Fruit fly (Drosophila melanogaster): ENCODE data around the gene yip7.

yip7 gene

dm6 chr3L:5992249-5992648 is 42.8 kb upstream of the yip7 start (continued):
- TF ChIP-seq CG7745 (tag; optimal IDR thresholded peaks at IDR 0.05) (no peak), Six4 (GFP tag; optimal IDR thresholded peaks at IDR 0.05) (no peak), CG14710 (tag; optimal IDR thresholded peaks at IDR 0.05) (no peak)

- TF ChIP-seq CG3407 (GFP tag; optimal IDR thresholded peaks at IDR 0.05) (no peak), CG17912 (GFP tag; optimal IDR thresholded peaks at IDR 0.05) (no peak), CG7357 (GFP tag; IDR thresholded peaks at IDR 0.05) (0 out of 3 replicates have a peak, but pooled peaks have one; percentile 39), CG4617 (GFP tag; optimal IDR thresholded peaks at IDR 0.05; ENCODE audit: borderline replicate concordance) (no peak), CG2199 (GFP tag; IDR thresholded peaks at IDR 0.05) (peak; percentile 28; the same call in 1 of the 3 replicates), wdn (GFP tag; IDR thresholded peaks at IDR 0.05) (no peak), Med (GFP tag) (peak; percentile 60), corto (GFP tag; optimal IDR thresholded peaks at IDR 0.05) (no peak), Fer1 (GFP tag; optimal IDR thresholded peaks at IDR 0.05) (no peak), Oli (tag; optimal IDR thresholded peaks at IDR 0.05) (no peak), crc (GFP tag; optimal IDR thresholded peaks at IDR 0.05) (no peak), z (GFP tag; IDR thresholded peaks at IDR 0.05) (peak; percentile 10; the same call in 1 of the 3 replicates), Sin3A (optimal IDR thresholded peaks at IDR 0.05) (no peak), CG2120 (GFP tag; optimal IDR thresholded peaks at IDR 0.05) (no peak), tll (GFP tag; optimal IDR thresholded peaks at IDR 0.05) (peak in 1 of 2 experiments; percentile 17), zfh2 (GFP tag; optimal IDR thresholded peaks at IDR 0.05) (no peak), cad (GFP tag; optimal IDR thresholded peaks at IDR 0.05) (no peak), dimm (GFP tag; IDR thresholded peaks at IDR 0.05) (no peak), ac (GFP tag; optimal IDR thresholded peaks at IDR 0.05) (peak; percentile 75), CG13894 (tag; optimal IDR thresholded peaks at IDR 0.05) (no peak), sim (GFP tag; IDR thresholded peaks at IDR 0.05) (no peak), CG13287 (GFP tag; IDR thresholded peaks at IDR 0.05; ENCODE audit: partially characterized antibody) (no peak), CG1603 (tag; optimal IDR thresholded peaks at IDR 0.05) (peak; percentile 9), zfh1 (GFP tag; IDR thresholded peaks at IDR 0.05) (peak; percentile 26; the same call in 1 of the 3 replicates), cg (GFP tag; optimal IDR thresholded peaks at IDR 0.05) (peak; percentile 23), Hmx (GFP tag; optimal IDR thresholded peaks at IDR 0.05) (no peak), twi (tag; optimal IDR thresholded peaks at IDR 0.05) (peak; percentile 59), CG15696 (tag; optimal IDR thresholded peaks at IDR 0.05) (peak; percentile 17), sens (GFP tag) (peak; percentile 33), tna (GFP tag; IDR thresholded peaks at IDR 0.05; ENCODE audit: partially characterized antibody) (no peak)
Measured at dm6 chr3L:5992916-5993315, 42.1 kb upstream of the yip7 start.

- TF ChIP-seq gcm (GFP tag; optimal IDR thresholded peaks at IDR 0.05) (no peak), CG12744 (GFP tag; optimal IDR thresholded peaks at IDR 0.05) (no peak), sr (GFP tag; IDR thresholded peaks at IDR 0.05) (no peak), eyg (GFP tag; optimal IDR thresholded peaks at IDR 0.05) (no peak), da (GFP tag; optimal IDR thresholded peaks at IDR 0.05) (no peak), CG31388 (GFP tag; optimal IDR thresholded peaks at IDR 0.05) (no peak), CrebB (tag; optimal IDR thresholded peaks at IDR 0.05) (no peak), fu2 (GFP tag; optimal IDR thresholded peaks at IDR 0.05) (no peak), CG2199 (GFP tag; IDR thresholded peaks at IDR 0.05) (no peak), HmgD (GFP tag; optimal IDR thresholded peaks at IDR 0.05) (no peak), CG3847 (GFP tag; IDR thresholded peaks at IDR 0.05) (no peak), MBD-R2 (GFP tag; IDR thresholded peaks at IDR 0.05) (no peak), pnt (GFP tag; optimal IDR thresholded peaks at IDR 0.05) (no peak), CG11093 (GFP tag; IDR thresholded peaks at IDR 0.05) (no peak), Nf-YC (tag; optimal IDR thresholded peaks at IDR 0.05) (no peak), CG2202 (tag; optimal IDR thresholded peaks at IDR 0.05) (no peak), zfh1 (GFP tag; IDR thresholded peaks at IDR 0.05) (0 out of 3 replicates have a peak, but pooled peaks have one; percentile 21), grau (tag; optimal IDR thresholded peaks at IDR 0.05) (peak; percentile 22), CG12155 (GFP tag; optimal IDR thresholded peaks at IDR 0.05) (no peak)
Measured at dm6 chr3L:5993701-5994499, 41.1 kb upstream of the yip7 start.
